Worm (Caenorhabditis elegans) whole organism, L3 larva: ENCODE results near the gene polg-1.

Experiments used
- ZK546.5 ChIP-seq: sonication (generic microtip); optimal IDR thresholded peaks from 2 replicates; lab custom pipeline; 2017; ENCODE audit warnings: missing biosample characterization, missing genetic modification characterization
- ama-1 ChIP-seq: fragments of 150-350 bp; optimal IDR thresholded peaks from 2 replicates; lab custom pipeline; 2018
- fos-1 ChIP-seq: fragments of 150-350 bp; optimal IDR thresholded peaks from 2 replicates; lab custom pipeline; 2014; ENCODE audit warnings: missing biosample characterization, missing genetic modification characterization
- jun-1 ChIP-seq: fragments of 150-350 bp; optimal IDR thresholded peaks from 2 replicates; lab custom pipeline; 2014; ENCODE audit warnings: missing biosample characterization, missing genetic modification reagents, missing genetic modification characterization
- nhr-23 ChIP-seq: fragments of 150-350 bp; optimal IDR thresholded peaks from 2 replicates; lab custom pipeline; 2014; ENCODE audit warnings: missing biosample characterization, missing genetic modification reagents, missing genetic modification characterization
- nhr-237 ChIP-seq: fragments of 150-350 bp; optimal IDR thresholded peaks from 2 replicates; lab custom pipeline; 2014; ENCODE audit warnings: missing biosample characterization, missing genetic modification characterization
- nhr-76 ChIP-seq: fragments of 150-350 bp; sonication (generic microtip); optimal IDR thresholded peaks from 5 replicates; lab custom pipeline; 2014; ENCODE audit warnings: missing biosample characterization, missing genetic modification characterization
- pqm-1 ChIP-seq: fragments of 150-350 bp; optimal IDR thresholded peaks from 2 replicates; lab custom pipeline; 2017; ENCODE audit warnings: missing biosample characterization, missing genetic modification characterization, inconsistent platforms
- sea-2 ChIP-seq: fragments of 150-350 bp; sonication (generic microtip); optimal IDR thresholded peaks from 4 replicates; lab custom pipeline; 2014; ENCODE audit warnings: missing biosample characterization, missing genetic modification reagents, missing genetic modification characterization
- skn-1 ChIP-seq: fragments of 150-350 bp; optimal IDR thresholded peaks from 2 replicates; lab custom pipeline; 2014; ENCODE audit warnings: missing biosample characterization, missing genetic modification characterization
- snpc-4 ChIP-seq: fragments of 150-350 bp; optimal IDR thresholded peaks from 2 replicates; lab custom pipeline; 2014; ENCODE audit warnings: missing biosample characterization, missing genetic modification characterization
- tbx-2 ChIP-seq: sonication (generic microtip); optimal IDR thresholded peaks from 2 replicates; lab custom pipeline; 2016; ENCODE audit warnings: mild to moderate bottlenecking, missing genetic modification characterization, missing compliant biosample characterization
- unc-62 ChIP-seq: fragments of 150-350 bp; sonication (generic microtip); optimal IDR thresholded peaks from 4 replicates; lab custom pipeline; 2014; ENCODE audit warnings: missing biosample characterization, missing genetic modification reagents, missing genetic modification characterization
- ztf-11 ChIP-seq: fragments of 150-350 bp; optimal IDR thresholded peaks from 2 replicates; lab custom pipeline; 2014; ENCODE audit warnings: missing biosample characterization, missing genetic modification characterization

DNA sequence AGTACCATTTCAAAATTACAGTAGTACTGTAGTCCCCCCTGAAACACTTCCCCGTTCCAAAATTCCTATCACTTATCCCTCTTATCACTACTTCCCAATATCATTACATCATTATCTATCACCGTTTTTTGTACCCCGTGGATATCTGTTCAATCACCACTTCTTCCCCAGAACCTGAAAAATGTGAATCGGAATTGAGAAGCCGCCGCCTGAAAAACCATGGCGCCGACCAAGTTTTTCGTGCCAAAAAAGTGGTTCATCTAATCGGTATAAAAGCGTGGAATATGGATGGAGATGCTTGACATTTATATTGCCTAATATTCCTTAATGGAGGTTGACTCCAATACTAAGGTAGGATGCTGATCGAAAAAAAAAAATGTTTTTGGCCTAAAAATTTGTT is 27.5 kb downstream of the polg-1 start, which contains the start of gene rol-1:
- TF ChIP-seq tbx-2 (tag; lab: Kevin White, UChicago) (no peak), nhr-76 (tag; lab: Kevin White, UChicago) (no peak), ama-1 (no peak), pqm-1 (tag; lab: Kevin White, UChicago) (no peak), ztf-11 (tag; lab: Kevin White, UChicago) (no peak), ZK546.5 (tag; lab: Kevin White, UChicago) (no peak), skn-1 (tag; lab: Kevin White, UChicago) (no peak), snpc-4 (tag; lab: Kevin White, UChicago) (no peak), nhr-237 (tag; lab: Kevin White, UChicago) (no peak), jun-1 (no peak), nhr-23 (tag; lab: Kevin White, UChicago) (no peak), unc-62 (GFP tag; lab: Kevin White, UChicago) (no peak), fos-1 (tag; lab: Kevin White, UChicago) (no peak), sea-2 (no peak)
